Worm (Caenorhabditis elegans): Measurements from ENCODE around the gene Y55F3AM.11.

The Y55F3AM.11 gene

ce11 chrIV:1068730-1069244, 24.6 kb upstream of the Y55F3AM.11 start:
- TF ChIP-seq mec-3 (tag; optimal IDR thresholded peaks at IDR 0.05; ENCODE audit: borderline replicate concordance) (no peak), ceh-48 (tag; optimal IDR thresholded peaks at IDR 0.05) (no peak), ceh-14 (tag; optimal IDR thresholded peaks at IDR 0.05) (no peak), nhr-232 (tag; optimal IDR thresholded peaks at IDR 0.05) (no peak), fax-1 (tag; optimal IDR thresholded peaks at IDR 0.05) (no peak), ztf-16 (tag; optimal IDR thresholded peaks at IDR 0.05) (no peak), K02D7.2 (tag; optimal IDR thresholded peaks at IDR 0.05) (no peak), pag-3 (tag; optimal IDR thresholded peaks at IDR 0.05; ENCODE audit: borderline replicate concordance) (no peak), nhr-11 (tag; optimal IDR thresholded peaks at IDR 0.05) (no peak), tbx-2 (tag; optimal IDR thresholded peaks at IDR 0.05) (no peak), syd-9 (tag; optimal IDR thresholded peaks at IDR 0.05) (no peak), T23F11.4 (GFP tag; optimal IDR thresholded peaks at IDR 0.05) (no peak), rnt-1 (tag; optimal IDR thresholded peaks at IDR 0.05) (no peak), unc-55 (GFP tag; optimal IDR thresholded peaks at IDR 0.05) (no peak), pha-2 (tag; optimal IDR thresholded peaks at IDR 0.05) (no peak)

ce11 chrIV:1067430-1067829, 23.2 kb upstream of the Y55F3AM.11 start, which contains the start of gene znf-782:
znf-782 (minus strand) TSS chrIV:1067525.
- TF ChIP-seq nhr-11 (tag; optimal IDR thresholded peaks at IDR 0.05) = no peak
- peak; percentile 20 for TF ChIP-seq rnt-1 (tag; optimal IDR thresholded peaks at IDR 0.05)
- no peak for TF ChIP-seq lim-6 (tag; optimal IDR thresholded peaks at IDR 0.05)
- TF ChIP-seq ceh-14 (tag; optimal IDR thresholded peaks at IDR 0.05) = peak; percentile 32
- TF ChIP-seq che-1 (tag; optimal IDR thresholded peaks at IDR 0.05) = no peak
- no peak for TF ChIP-seq eyg-1 (tag; optimal IDR thresholded peaks at IDR 0.05)
- TF ChIP-seq C08G9.2 (tag; optimal IDR thresholded peaks at IDR 0.05) = peak; percentile 50
- TF ChIP-seq ceh-2 (tag; optimal IDR thresholded peaks at IDR 0.05) = peak; percentile 35
- no peak for TF ChIP-seq pag-3 (tag; optimal IDR thresholded peaks at IDR 0.05; ENCODE audit: borderline replicate concordance)
- no peak for TF ChIP-seq ceh-6 (GFP tag; optimal IDR thresholded peaks at IDR 0.05)
- peak; percentile 41 for TF ChIP-seq tbx-2 (tag; optimal IDR thresholded peaks at IDR 0.05)
- TF ChIP-seq hlh-6 (tag; optimal IDR thresholded peaks at IDR 0.05) = no peak
- TF ChIP-seq elt-4 (tag; optimal IDR thresholded peaks at IDR 0.05) = no peak
- no peak for TF ChIP-seq unc-55 (GFP tag; optimal IDR thresholded peaks at IDR 0.05)
- no peak for TF ChIP-seq syd-9 (tag; optimal IDR thresholded peaks at IDR 0.05)
- TF ChIP-seq ets-4 (tag; optimal IDR thresholded peaks at IDR 0.05) = peak; percentile 51
- peak; percentile 2 for TF ChIP-seq sdc-2 (tag; optimal IDR thresholded peaks at IDR 0.05)
- no peak for TF ChIP-seq ceh-45 (GFP tag; IDR thresholded peaks at IDR 0.05)
- TF ChIP-seq fkh-10 (GFP tag; optimal IDR thresholded peaks at IDR 0.05) = no peak
- TF ChIP-seq ceh-31 (tag; optimal IDR thresholded peaks at IDR 0.05) = peak; percentile 43
- TF ChIP-seq gmeb-2 (tag; optimal IDR thresholded peaks at IDR 0.05) = no peak
- TF ChIP-seq unc-42 (tag; optimal IDR thresholded peaks at IDR 0.05) = peak; percentile 20
- TF ChIP-seq ceh-34 (tag; optimal IDR thresholded peaks at IDR 0.05) = peak; percentile 75
- peak; percentile 39 for TF ChIP-seq ceh-19 (GFP tag; optimal IDR thresholded peaks at IDR 0.05)
- no peak for TF ChIP-seq K09A11.1 (tag; optimal IDR thresholded peaks at IDR 0.05; ENCODE audit: insufficient read depth)
- TF ChIP-seq ref-2 (tag; optimal IDR thresholded peaks at IDR 0.05) = peak; percentile 44
- TF ChIP-seq pqm-1 (tag; optimal IDR thresholded peaks at IDR 0.05) = no peak
- peak; percentile 68 for TF ChIP-seq F13H6.1 (tag; optimal IDR thresholded peaks at IDR 0.05)

ce11 chrIV:1065569-1065968, 21.4 kb upstream of the Y55F3AM.11 start:
- TF ChIP-seq ceh-6 (GFP tag; optimal IDR thresholded peaks at IDR 0.05) (no peak), gmeb-2 (tag; optimal IDR thresholded peaks at IDR 0.05) (no peak), zip-5 (tag; optimal IDR thresholded peaks at IDR 0.05) (no peak), unc-42 (tag; optimal IDR thresholded peaks at IDR 0.05) (no peak), madf-2 (tag; optimal IDR thresholded peaks at IDR 0.05) (no peak), eyg-1 (tag; optimal IDR thresholded peaks at IDR 0.05) (no peak), pat-9 (tag; optimal IDR thresholded peaks at IDR 0.05) (no peak), ceh-34 (tag; optimal IDR thresholded peaks at IDR 0.05) (no peak), ref-2 (tag; optimal IDR thresholded peaks at IDR 0.05) (no peak), ceh-31 (tag; optimal IDR thresholded peaks at IDR 0.05) (no peak), pha-4 (tag; optimal IDR thresholded peaks at IDR 0.05) (no peak), C08G9.2 (tag; optimal IDR thresholded peaks at IDR 0.05) (no peak)

All from whole organism, late embryonic.